Worm (Caenorhabditis elegans) whole organism, L4 larva: ENCODE results near the gene oac-14.

Experiments used
- D1046.2 ChIP-seq: fragments of 200-800 bp; sonication (Bioruptor generic); IDR thresholded peaks from 2 replicates; pipeline ENCODE4 v1.3.6; 2022; ENCODE audit warnings: missing genetic modification characterization, missing compliant biosample characterization
- F10B5.3 ChIP-seq: sonication (generic microtip); optimal IDR thresholded peaks from 2 replicates; lab custom pipeline; 2016; ENCODE audit warnings: mild to moderate bottlenecking, missing genetic modification characterization, missing compliant biosample characterization
- F37D6.2 ChIP-seq: sonication (generic microtip); optimal IDR thresholded peaks from 2 replicates; lab custom pipeline; 2016; ENCODE audit warnings: mild to moderate bottlenecking, missing genetic modification characterization, missing compliant biosample characterization
- F49E8.2 ChIP-seq: sonication (generic microtip); optimal IDR thresholded peaks from 2 replicates; lab custom pipeline; 2016; ENCODE audit warnings: missing compliant biosample characterization, mild to moderate bottlenecking, missing genetic modification characterization, borderline replicate concordance
- R02D3.7 ChIP-seq: fragments of 150-350 bp; sonication (generic microtip); optimal IDR thresholded peaks from 3 replicates; lab custom pipeline; 2014; ENCODE audit warnings: missing biosample characterization, missing genetic modification characterization
- Y105C5A.15 ChIP-seq: fragments of 200-800 bp; sonication (Bioruptor generic); IDR thresholded peaks from 2 replicates; pipeline ENCODE4 v1.3.6; 2022; ENCODE audit warnings: missing genetic modification characterization, missing compliant biosample characterization
- Y48G9A.11 ChIP-seq: fragments of 200-800 bp; sonication (Bioruptor generic); IDR thresholded peaks from 2 replicates; pipeline ENCODE4 v1.3.6; 2022; ENCODE audit warnings: missing genetic modification reagents, missing genetic modification characterization, missing compliant biosample characterization
- Y5F2A.4 ChIP-seq: fragments of 200-800 bp; sonication (Bioruptor generic); optimal IDR thresholded peaks from 2 replicates; lab custom pipeline; 2018; ENCODE audit warnings: mild to moderate bottlenecking, missing genetic modification characterization, missing compliant biosample characterization
- ama-1 ChIP-seq: fragments of 150-350 bp; optimal IDR thresholded peaks from 2 replicates; lab custom pipeline; 2014; ENCODE audit warnings: inconsistent platforms, mixed read lengths
- arid-1 ChIP-seq: fragments of 200-800 bp; sonication (Bioruptor generic); conservative IDR thresholded peaks from 2 replicates; pipeline ENCODE4 v1.3.6; 2022; ENCODE audit warnings: missing genetic modification reagents, missing genetic modification characterization, missing compliant biosample characterization
- ceh-44 ChIP-seq: fragments of 200-800 bp; sonication (Bioruptor generic); IDR thresholded peaks from 2 replicates; pipeline ENCODE4 v1.3.6; 2022; ENCODE audit warnings: missing genetic modification reagents, missing genetic modification characterization, missing compliant biosample characterization
- ces-1 ChIP-seq: fragments of 150-350 bp; sonication (generic microtip); optimal IDR thresholded peaks from 4 replicates; lab custom pipeline; 2014; ENCODE audit warnings: missing biosample characterization, missing genetic modification reagents, missing genetic modification characterization
- cey-2 ChIP-seq: sonication (generic microtip); optimal IDR thresholded peaks from 3 replicates; lab custom pipeline; 2017; ENCODE audit warnings: missing genetic modification characterization, mild to moderate bottlenecking, missing compliant biosample characterization, antibody characterized with exemption, borderline replicate concordance; ENCODE audit not compliant: insufficient read depth
- daf-12 ChIP-seq: fragments of 150-350 bp; optimal IDR thresholded peaks from 2 replicates; lab custom pipeline; 2014; ENCODE audit warnings: missing biosample characterization, missing genetic modification reagents, missing genetic modification characterization
- daf-8 ChIP-seq: fragments of 200-800 bp; sonication (Bioruptor generic); IDR thresholded peaks from 2 replicates; pipeline ENCODE4 v1.3.6; 2022; ENCODE audit warnings: missing genetic modification characterization, missing compliant biosample characterization
- dmd-6 ChIP-seq: fragments of 200-800 bp; sonication (Bioruptor generic); IDR thresholded peaks from 2 replicates; pipeline ENCODE4 v1.3.6; 2022; ENCODE audit warnings: missing genetic modification reagents, missing genetic modification characterization, missing compliant biosample characterization
- dmd-9 ChIP-seq: fragments of 200-800 bp; sonication (Bioruptor generic); IDR thresholded peaks from 2 replicates; pipeline ENCODE4 v1.3.6; 2022; ENCODE audit warnings: missing genetic modification reagents, missing genetic modification characterization, missing compliant biosample characterization
- dpl-1 ChIP-seq: fragments of 150-350 bp; optimal IDR thresholded peaks from 2 replicates; lab custom pipeline; 2014; ENCODE audit warnings: missing biosample characterization, missing genetic modification reagents, missing genetic modification characterization
- egl-27 ChIP-seq: sonication (generic microtip); optimal IDR thresholded peaks from 3 replicates; lab custom pipeline; 2017; ENCODE audit warnings: missing biosample characterization, missing genetic modification reagents, missing genetic modification characterization
- gei-8 ChIP-seq: fragments of 200-800 bp; sonication (Bioruptor generic); optimal IDR thresholded peaks from 2 replicates; lab custom pipeline; 2018; ENCODE audit warnings: mild to moderate bottlenecking, missing genetic modification characterization, missing compliant biosample characterization
- hlh-11 ChIP-seq: fragments of 200-800 bp; sonication (Bioruptor generic); optimal IDR thresholded peaks from 2 replicates; lab custom pipeline; 2018; ENCODE audit warnings: mild to moderate bottlenecking, missing genetic modification characterization, missing compliant biosample characterization
- hmg-1.1 ChIP-seq: fragments of 200-800 bp; sonication (Bioruptor generic); IDR thresholded peaks from 2 replicates; pipeline ENCODE4 v1.3.6; 2022; ENCODE audit warnings: missing genetic modification reagents, missing genetic modification characterization, missing compliant biosample characterization
- lim-7 ChIP-seq: fragments of 200-800 bp; sonication (Bioruptor generic); IDR thresholded peaks from 2 replicates; pipeline ENCODE4 v1.3.6; 2022; ENCODE audit warnings: missing genetic modification characterization, missing compliant biosample characterization
- lin-1 ChIP-seq: fragments of 200-800 bp; sonication (Bioruptor generic); IDR thresholded peaks from 2 replicates; pipeline ENCODE4 v1.3.6; 2022; ENCODE audit warnings: missing genetic modification reagents, missing genetic modification characterization, missing compliant biosample characterization
- lin-38 ChIP-seq: fragments of 200-800 bp; sonication (Bioruptor generic); IDR thresholded peaks from 2 replicates; pipeline ENCODE4 v1.3.6; 2022; ENCODE audit warnings: missing genetic modification reagents, missing genetic modification characterization, missing compliant biosample characterization
- lin-39 ChIP-seq: fragments of 150-350 bp; optimal IDR thresholded peaks from 2 replicates; lab custom pipeline; 2014; ENCODE audit warnings: missing biosample characterization, missing genetic modification reagents, missing genetic modification characterization
- lir-3 ChIP-seq: sonication (generic microtip); optimal IDR thresholded peaks from 2 replicates; lab custom pipeline; 2016; ENCODE audit warnings: mild to moderate bottlenecking, missing genetic modification characterization, missing compliant biosample characterization
- lsy-2 ChIP-seq, 2 experiments: fragments of 150-350 bp in 1 of 2; sonication (generic microtip) in 1 of 2; optimal IDR thresholded peaks; 2 replicates each; lab custom pipeline; 2014 to 2017; ENCODE audit warnings: missing biosample characterization in 2 of 2, missing genetic modification characterization in 2 of 2
- mdt-29 ChIP-seq: fragments of 200-800 bp; sonication (Bioruptor generic); IDR thresholded peaks from 2 replicates; pipeline ENCODE4 v1.3.6; 2022; ENCODE audit warnings: missing genetic modification reagents, missing genetic modification characterization, missing compliant biosample characterization
- mep-1 ChIP-seq: fragments of 150-350 bp; sonication (generic microtip); optimal IDR thresholded peaks from 3 replicates; lab custom pipeline; 2014; ENCODE audit warnings: missing biosample characterization, missing genetic modification characterization
- nhr-10 ChIP-seq: fragments of 150-350 bp; optimal IDR thresholded peaks from 2 replicates; lab custom pipeline; 2014; ENCODE audit warnings: missing biosample characterization, missing genetic modification characterization
- nhr-102 ChIP-seq: sonication (generic microtip); optimal IDR thresholded peaks from 2 replicates; lab custom pipeline; 2016; ENCODE audit warnings: mild to moderate bottlenecking, missing genetic modification characterization, moderate library complexity, missing compliant biosample characterization
- nhr-111 ChIP-seq: fragments of 200-800 bp; sonication (Bioruptor generic); optimal IDR thresholded peaks from 2 replicates; lab custom pipeline; 2018; ENCODE audit warnings: mild to moderate bottlenecking, missing genetic modification characterization, missing compliant biosample characterization
- nhr-25 ChIP-seq: sonication (generic microtip); optimal IDR thresholded peaks from 2 replicates; lab custom pipeline; 2017; ENCODE audit warnings: missing genetic modification characterization, mild to moderate bottlenecking, missing compliant biosample characterization, antibody characterized with exemption, moderate library complexity, borderline replicate concordance; ENCODE audit not compliant: insufficient read depth
- nhr-41 ChIP-seq: fragments of 200-800 bp; sonication (Bioruptor generic); IDR thresholded peaks from 2 replicates; pipeline ENCODE4 v1.3.6; 2022; ENCODE audit warnings: missing genetic modification reagents, missing genetic modification characterization, missing compliant biosample characterization
- nhr-6 ChIP-seq: fragments of 150-350 bp; optimal IDR thresholded peaks from 2 replicates; lab custom pipeline; 2014; ENCODE audit warnings: missing biosample characterization, missing genetic modification characterization
- pha-4 ChIP-seq, 2 experiments: fragments of 150-350 bp in 1 of 2; fragments of 200-800 bp in 1 of 2; sonication (Bioruptor generic) in 1 of 2; IDR thresholded peaks in 1 of 2; optimal IDR thresholded peaks in 1 of 2; 2 replicates each; pipeline versions ENCODE4 v1.3.6 to Lab custom; 2014 to 2022; ENCODE audit warnings: missing genetic modification characterization in 2 of 2, missing genetic modification reagents in 2 of 2, missing biosample characterization in 1 of 2, missing compliant biosample characterization in 1 of 2
- php-3 ChIP-seq: fragments of 200-800 bp; sonication (Bioruptor generic); IDR thresholded peaks from 2 replicates; pipeline ENCODE4 v1.3.6; 2022; ENCODE audit warnings: missing genetic modification reagents, missing genetic modification characterization, missing compliant biosample characterization
- pqm-1 ChIP-seq: sonication (generic microtip); optimal IDR thresholded peaks from 2 replicates; lab custom pipeline; 2017; ENCODE audit warnings: missing biosample characterization, missing genetic modification characterization
- saeg-2 ChIP-seq: fragments of 200-800 bp; sonication (Bioruptor generic); IDR thresholded peaks from 2 replicates; pipeline ENCODE4 v1.3.6; 2022; ENCODE audit warnings: missing genetic modification reagents, missing genetic modification characterization, missing compliant biosample characterization
- set-16 ChIP-seq: fragments of 200-800 bp; sonication (Bioruptor generic); IDR thresholded peaks from 2 replicates; pipeline ENCODE4 v1.3.6; 2022; ENCODE audit warnings: missing genetic modification reagents, missing genetic modification characterization, missing compliant biosample characterization
- skn-1 ChIP-seq: fragments of 150-350 bp; optimal IDR thresholded peaks from 2 replicates; lab custom pipeline; 2014; ENCODE audit warnings: missing biosample characterization, missing genetic modification characterization
- snpc-1.2 ChIP-seq: fragments of 200-800 bp; sonication (Bioruptor generic); IDR thresholded peaks from 2 replicates; pipeline ENCODE4 v1.3.6; 2022; ENCODE audit warnings: missing genetic modification reagents, missing genetic modification characterization, missing compliant biosample characterization
- spr-1 ChIP-seq: sonication (generic microtip); optimal IDR thresholded peaks from 2 replicates; lab custom pipeline; 2016; ENCODE audit warnings: mild to moderate bottlenecking, missing genetic modification characterization, missing compliant biosample characterization
- tag-97 ChIP-seq: fragments of 200-800 bp; sonication (Bioruptor generic); IDR thresholded peaks from 2 replicates; pipeline ENCODE4 v1.3.6; 2022; ENCODE audit warnings: missing genetic modification characterization, missing compliant biosample characterization
- vab-7 ChIP-seq: fragments of 200-800 bp; sonication (Bioruptor generic); IDR thresholded peaks from 2 replicates; pipeline ENCODE4 v1.3.6; 2022; ENCODE audit warnings: missing genetic modification reagents, missing genetic modification characterization, missing compliant biosample characterization
- zfp-2 ChIP-seq: sonication (generic microtip); optimal IDR thresholded peaks from 2 replicates; lab custom pipeline; 2016; ENCODE audit warnings: mild to moderate bottlenecking, missing genetic modification characterization, missing compliant biosample characterization
- zip-11 ChIP-seq: fragments of 200-800 bp; sonication (Bioruptor generic); IDR thresholded peaks from 2 replicates; pipeline ENCODE4 v1.3.6; 2022; ENCODE audit warnings: missing genetic modification characterization, missing compliant biosample characterization
- ztf-11 ChIP-seq: fragments of 150-350 bp; optimal IDR thresholded peaks from 2 replicates; lab custom pipeline; 2014; ENCODE audit warnings: missing biosample characterization, missing genetic modification characterization
- ztf-7 ChIP-seq: fragments of 150-350 bp; optimal IDR thresholded peaks from 2 replicates; lab custom pipeline; 2014; ENCODE audit warnings: missing biosample characterization, missing genetic modification characterization

oac-14 gene

ce11 chrX:10145011-10145410 is 3.2 kb upstream of the oac-14 start (continued):
- 0 out of 2 replicates have a peak, but pooled peaks have one; percentile 24 for TF ChIP-seq saeg-2 (GFP tag; lab: Robert Waterston, UW)
- TF ChIP-seq zip-11 (GFP tag; lab: Robert Waterston, UW), result no peak
- peak; percentile 76 for TF ChIP-seq nhr-111 (GFP tag; lab: Kevin White, UChicago)
- peak; percentile 30 for TF ChIP-seq F49E8.2
- peak; percentile 85 for TF ChIP-seq lir-3 (tag; lab: Kevin White, UChicago)
- peak; percentile 90 for TF ChIP-seq arid-1 (GFP tag; lab: Robert Waterston, UW)
- no peak for TF ChIP-seq nhr-10
- peak; percentile 55 for TF ChIP-seq Y5F2A.4 (GFP tag; lab: Kevin White, UChicago)
- peak; percentile 67 for TF ChIP-seq spr-1 (tag; lab: Kevin White, UChicago)
- TF ChIP-seq tag-97 (GFP tag; lab: Robert Waterston, UW), result no peak
- TF ChIP-seq ceh-44 (GFP tag; lab: Robert Waterston, UW), result peak; percentile 80
- TF ChIP-seq pqm-1 (tag; lab: Kevin White, UChicago), result no peak
- TF ChIP-seq F10B5.3 (tag; lab: Kevin White, UChicago), result peak; percentile 70
- TF ChIP-seq vab-7 (GFP tag; lab: Robert Waterston, UW), result peak; percentile 85
- TF ChIP-seq Y48G9A.11, result no peak; the same call in 1 of the 2 replicates
- TF ChIP-seq pha-4 (GFP tag; IDR thresholded peaks at IDR 0.05; lab: Robert Waterston, UW), result peak; percentile 85
- TF ChIP-seq pha-4 (tag; optimal IDR thresholded peaks at IDR 0.05; lab: Kevin White, UChicago), result no peak
- peak; percentile 84 for TF ChIP-seq dmd-9 (GFP tag; lab: Robert Waterston, UW)
- TF ChIP-seq nhr-25 (tag; lab: Kevin White, UChicago), result peak; percentile 20
- TF ChIP-seq mdt-29 (GFP tag; lab: Robert Waterston, UW), result 0 out of 2 replicates have a peak, but pooled peaks have one; percentile 58
- no peak for TF ChIP-seq R02D3.7
- peak; percentile 90 for TF ChIP-seq lim-7 (GFP tag; lab: Robert Waterston, UW)
- TF ChIP-seq lin-38 (GFP tag; lab: Robert Waterston, UW), result peak; percentile 77
- peak; percentile 76 for TF ChIP-seq D1046.2
- TF ChIP-seq ztf-11 (tag; lab: Kevin White, UChicago), result no peak
- TF ChIP-seq dpl-1 (GFP tag; lab: Kevin White, UChicago), result peak; percentile 17
- TF ChIP-seq set-16 (GFP tag; lab: Robert Waterston, UW), result peak; percentile 26; the same call in 1 of the 2 replicates
- TF ChIP-seq nhr-41 (GFP tag; lab: Robert Waterston, UW), result peak; percentile 58; the same call in 1 of the 2 replicates
- no peak for TF ChIP-seq daf-12
- peak; percentile 57 for TF ChIP-seq ztf-7
- TF ChIP-seq lin-1 (GFP tag; lab: Robert Waterston, UW), result peak; percentile 75
- peak; percentile 15 for TF ChIP-seq zfp-2 (tag; lab: Kevin White, UChicago)
- TF ChIP-seq hmg-1.1, result peak; percentile 84
- TF ChIP-seq F37D6.2 (tag; lab: Kevin White, UChicago), result peak; percentile 68
- peak; percentile 58 for TF ChIP-seq mep-1 (tag; lab: Kevin White, UChicago)
- peak; percentile 79; the same call in 1 of the 2 replicates for TF ChIP-seq Y105C5A.15 (GFP tag; lab: Robert Waterston, UW)
- peak; percentile 76 for TF ChIP-seq php-3 (GFP tag; lab: Robert Waterston, UW)
- TF ChIP-seq nhr-102, result peak; percentile 79
- peak; percentile 72 for TF ChIP-seq gei-8 (GFP tag; lab: Kevin White, UChicago)
- TF ChIP-seq dmd-6 (GFP tag; lab: Robert Waterston, UW), result peak; percentile 68
- 0 out of 2 replicates have a peak, but pooled peaks have one; percentile 50 for TF ChIP-seq daf-8
- peak; percentile 88 for TF ChIP-seq snpc-1.2 (GFP tag; lab: Robert Waterston, UW)
- TF ChIP-seq nhr-6 (tag; lab: Kevin White, UChicago), result peak; percentile 5
- TF ChIP-seq egl-27, result no peak
- peak in 1 of 2 experiments; percentile 71 for TF ChIP-seq lsy-2 (tag; optimal IDR thresholded peaks at IDR 0.05; lab: Kevin White, UChicago)
- no peak for TF ChIP-seq cey-2 (tag; lab: Kevin White, UChicago)
- TF ChIP-seq hlh-11 (tag; lab: Kevin White, UChicago), result peak; percentile 59
- TF ChIP-seq skn-1 (tag; lab: Kevin White, UChicago), result no peak
- TF ChIP-seq lin-39 (tag; lab: Kevin White, UChicago), result no peak
- TF ChIP-seq ces-1 (GFP tag; lab: Kevin White, UChicago), result peak; percentile 5
- TF ChIP-seq ama-1 (lab: Kevin White, UChicago), result no peak
